Worm (Caenorhabditis elegans) whole organism, young adult: ENCODE data around the gene T02C1.1.

Experiments used
- B0035.1 ChIP-seq: sonication (generic microtip); optimal IDR thresholded peaks from 2 replicates; lab custom pipeline; 2016; ENCODE audit warnings: missing genetic modification characterization, mild to moderate bottlenecking, missing compliant biosample characterization, missing genotype, missing genetic modification reagents
- F23B12.7 ChIP-seq: sonication (generic microtip); optimal IDR thresholded peaks from 2 replicates; lab custom pipeline; 2017; ENCODE audit warnings: missing genetic modification characterization, mild to moderate bottlenecking, missing compliant biosample characterization, antibody characterized with exemption, moderate library complexity; ENCODE audit not compliant: insufficient read depth
- F52B5.7 ChIP-seq: sonication (generic microtip); optimal IDR thresholded peaks from 2 replicates; lab custom pipeline; 2016; ENCODE audit warnings: mild to moderate bottlenecking, missing genetic modification characterization, missing compliant biosample characterization
- F55B11.4 ChIP-seq: sonication (generic microtip); optimal IDR thresholded peaks from 2 replicates; lab custom pipeline; 2016; ENCODE audit warnings: missing compliant biosample characterization, missing genetic modification characterization, borderline replicate concordance; ENCODE audit not compliant: insufficient read depth
- Y79H2A.3 ChIP-seq: fragments of 200-800 bp; sonication (Bioruptor generic); conservative IDR thresholded peaks from 2 replicates; pipeline ENCODE4 v1.3.6; 2022; ENCODE audit warnings: missing genetic modification reagents, missing genetic modification characterization, missing compliant biosample characterization
- Y95B8A.8 ChIP-seq: fragments of 200-800 bp; sonication (Bioruptor generic); IDR thresholded peaks from 2 replicates; pipeline ENCODE4 v1.3.6; 2022; ENCODE audit warnings: missing genetic modification reagents, missing genetic modification characterization, missing compliant biosample characterization
- akir-1 ChIP-seq: fragments of 200-800 bp; sonication (Bioruptor generic); optimal IDR thresholded peaks from 2 replicates; lab custom pipeline; 2018; ENCODE audit warnings: mild to moderate bottlenecking, missing genetic modification characterization, moderate library complexity, missing compliant biosample characterization
- atf-7 ChIP-seq: sonication (generic microtip); optimal IDR thresholded peaks from 2 replicates; lab custom pipeline; 2017; ENCODE audit warnings: mild to moderate bottlenecking, missing genetic modification characterization, missing compliant biosample characterization
- athp-1 ChIP-seq: sonication (generic microtip); optimal IDR thresholded peaks from 2 replicates; lab custom pipeline; 2017; ENCODE audit warnings: mild to moderate bottlenecking, missing genetic modification characterization, missing compliant biosample characterization
- cebp-1 ChIP-seq, 2 experiments: fragments of 200-800 bp in 1 of 2; sonication (Bioruptor generic) in 1 of 2; sonication (generic microtip) in 1 of 2; IDR thresholded peaks in 1 of 2; optimal IDR thresholded peaks in 1 of 2; 2 replicates each; pipeline versions ENCODE4 v1.3.6 to Lab custom; 2017 to 2022; ENCODE audit warnings: missing compliant biosample characterization in 2 of 2, missing genetic modification characterization in 2 of 2, mild to moderate bottlenecking in 1 of 2, missing genetic modification reagents in 1 of 2, moderate library complexity in 1 of 2
- cebp-2 ChIP-seq: fragments of 200-800 bp; sonication (Bioruptor generic); IDR thresholded peaks from 2 replicates; pipeline ENCODE4 v1.3.6; 2022; ENCODE audit warnings: missing genetic modification characterization, missing compliant biosample characterization
- egl-18 ChIP-seq: fragments of 200-800 bp; sonication (Bioruptor generic); IDR thresholded peaks from 2 replicates; pipeline ENCODE4 v1.3.6; 2022; ENCODE audit warnings: missing genetic modification reagents, missing genetic modification characterization, missing compliant biosample characterization
- ets-4 ChIP-seq: fragments of 200-800 bp; sonication (Bioruptor generic); optimal IDR thresholded peaks from 2 replicates; lab custom pipeline; 2018; ENCODE audit warnings: mild to moderate bottlenecking, missing genetic modification characterization, missing compliant biosample characterization
- him-1 ChIP-seq: sonication (generic microtip); optimal IDR thresholded peaks from 2 replicates; lab custom pipeline; 2016; ENCODE audit warnings: missing genotype, missing genetic modification reagents, missing genetic modification characterization, missing compliant biosample characterization
- hlh-12 ChIP-seq: sonication (generic microtip); optimal IDR thresholded peaks from 2 replicates; lab custom pipeline; 2016; ENCODE audit warnings: missing genetic modification characterization, missing compliant biosample characterization
- hmg-1.2 ChIP-seq: fragments of 200-800 bp; sonication (Bioruptor generic); IDR thresholded peaks from 2 replicates; pipeline ENCODE4 v1.3.6; 2022; ENCODE audit warnings: missing genetic modification reagents, missing genetic modification characterization, missing compliant biosample characterization
- hrde-1 ChIP-seq: sonication (generic microtip); optimal IDR thresholded peaks from 2 replicates; lab custom pipeline; 2016; ENCODE audit warnings: missing genetic modification characterization, mild to moderate bottlenecking, missing compliant biosample characterization, moderate library complexity, missing genotype, missing genetic modification reagents, borderline replicate concordance
- let-526 ChIP-seq: fragments of 200-800 bp; sonication (Bioruptor generic); IDR thresholded peaks from 2 replicates; pipeline ENCODE4 v1.3.6; 2022; ENCODE audit warnings: missing genetic modification reagents, missing genetic modification characterization, missing compliant biosample characterization
- lin-35 ChIP-seq, 3 experiments: fragments of 150-350 bp in 2 of 3; sonication (generic microtip) in 1 of 3; optimal IDR thresholded peaks; 2 replicates each; lab custom pipeline; 2014 to 2018; ENCODE audit warnings: missing biosample characterization in 3 of 3, missing genetic modification characterization in 3 of 3, missing genetic modification reagents in 3 of 3
- lin-40 ChIP-seq: sonication (generic microtip); optimal IDR thresholded peaks from 2 replicates; lab custom pipeline; 2016; ENCODE audit warnings: missing genetic modification characterization, mild to moderate bottlenecking, missing compliant biosample characterization, missing genotype, missing genetic modification reagents
- madf-3 ChIP-seq: fragments of 200-800 bp; sonication (Bioruptor generic); IDR thresholded peaks from 2 replicates; pipeline ENCODE4 v1.3.6; 2022; ENCODE audit warnings: missing genetic modification reagents, missing genetic modification characterization, missing compliant biosample characterization
- nhr-80 ChIP-seq: sonication (generic microtip); optimal IDR thresholded peaks from 2 replicates; lab custom pipeline; 2016; ENCODE audit warnings: missing genetic modification characterization, missing compliant biosample characterization
- pbrm-1 ChIP-seq: fragments of 200-800 bp; sonication (Bioruptor generic); IDR thresholded peaks from 2 replicates; pipeline ENCODE4 v1.3.6; 2022; ENCODE audit warnings: missing genetic modification reagents, missing genetic modification characterization, missing compliant biosample characterization
- rcor-1 ChIP-seq: fragments of 200-800 bp; sonication (Bioruptor generic); IDR thresholded peaks from 2 replicates; pipeline ENCODE4 v1.3.6; 2022; ENCODE audit warnings: missing genetic modification reagents, missing genetic modification characterization, missing compliant biosample characterization
- repo-1 ChIP-seq: sonication (generic microtip); optimal IDR thresholded peaks from 2 replicates; lab custom pipeline; 2017; ENCODE audit warnings: mild to moderate bottlenecking, missing genetic modification characterization, missing compliant biosample characterization
- snpc-1.3 ChIP-seq: sonication (generic microtip); optimal IDR thresholded peaks from 2 replicates; lab custom pipeline; 2017; ENCODE audit warnings: missing genetic modification characterization, mild to moderate bottlenecking, missing compliant biosample characterization, antibody characterized with exemption, moderate library complexity, missing genotype, missing genetic modification reagents; ENCODE audit not compliant: insufficient read depth
- tbx-9 ChIP-seq: sonication (generic microtip); optimal IDR thresholded peaks from 2 replicates; lab custom pipeline; 2016; ENCODE audit warnings: borderline replicate concordance, missing genetic modification characterization, inconsistent platforms, missing compliant biosample characterization
- xnd-1 ChIP-seq: sonication (generic microtip); optimal IDR thresholded peaks from 2 replicates; lab custom pipeline; 2016; ENCODE audit warnings: missing genotype, missing genetic modification reagents, missing genetic modification characterization, missing compliant biosample characterization
- zfh-2 ChIP-seq: fragments of 200-800 bp; sonication (Bioruptor generic); conservative IDR thresholded peaks from 2 replicates; pipeline ENCODE4 v1.3.6; 2022; ENCODE audit warnings: missing genetic modification reagents, missing genetic modification characterization, missing compliant biosample characterization
- ztf-18 ChIP-seq: sonication (generic microtip); optimal IDR thresholded peaks from 2 replicates; lab custom pipeline; 2016; ENCODE audit warnings: missing genotype, mild to moderate bottlenecking, missing genetic modification characterization, missing compliant biosample characterization
- ztf-25 ChIP-seq: fragments of 200-800 bp; sonication (Bioruptor generic); IDR thresholded peaks from 2 replicates; pipeline ENCODE4 v1.3.6; 2022; ENCODE audit warnings: missing genetic modification reagents, missing genetic modification characterization, missing compliant biosample characterization
- ztf-26 ChIP-seq: sonication (generic microtip); optimal IDR thresholded peaks from 2 replicates; lab custom pipeline; 2017; ENCODE audit warnings: missing genetic modification characterization, missing compliant biosample characterization

T02C1.1 gene

ce11 chrIII:9269012-9269471, 21.7 kb downstream of the T02C1.1 start, which contains the start of gene clip-1:
TSS of gene clip-1 (minus strand) at chrIII:9269062.
- TF ChIP-seq nhr-80, result peak; percentile 52
- TF ChIP-seq lin-40 (tag; lab: Kevin White, UChicago), result peak; percentile 42
- TF ChIP-seq zfh-2 (GFP tag; lab: Robert Waterston, UW), result no peak
- peak; percentile 39; the same call in 1 of the 2 replicates for TF ChIP-seq hmg-1.2 (GFP tag; lab: Robert Waterston, UW)
- no peak for TF ChIP-seq cebp-1 (GFP tag; IDR thresholded peaks at IDR 0.05; lab: Robert Waterston, UW)
- TF ChIP-seq cebp-1 (tag; optimal IDR thresholded peaks at IDR 0.05; lab: Kevin White, UChicago), result peak; percentile 34
- TF ChIP-seq rcor-1 (GFP tag; lab: Robert Waterston, UW), result no peak
- TF ChIP-seq ztf-26 (tag; lab: Kevin White, UChicago), result peak; percentile 27

ce11 chrIII:9270183-9270582, 22.9 kb downstream of the T02C1.1 start:
- TF ChIP-seq F23B12.7 (tag; lab: Kevin White, UChicago), result no peak
- peak; percentile 29 for TF ChIP-seq nhr-80
- TF ChIP-seq lin-35 (GFP tag; optimal IDR thresholded peaks at IDR 0.05; lab: Kevin White, UChicago), result no peak
- TF ChIP-seq him-1, result no peak

- TF ChIP-seq ets-4 (GFP tag; lab: Kevin White, UChicago), result no peak
- no peak for TF ChIP-seq F55B11.4
Measured at ce11 chrIII:9271389-9271918, 24.1 kb downstream of the T02C1.1 start.

ce11 chrIII:9272107-9272506, 24.8 kb downstream of the T02C1.1 start:
- TF ChIP-seq Y95B8A.8 (GFP tag; lab: Robert Waterston, UW) (0 out of 2 replicates have a peak, but pooled peaks have one; percentile 31), pbrm-1 (0 out of 2 replicates have a peak, but pooled peaks have one; percentile 7), egl-18 (GFP tag; lab: Robert Waterston, UW) (no peak), ztf-26 (tag; lab: Kevin White, UChicago) (no peak), snpc-1.3 (no peak)

- no peak for TF ChIP-seq ztf-18 (tag; lab: Kevin White, UChicago)
- TF ChIP-seq snpc-1.3, result no peak
- no peak for TF ChIP-seq Y79H2A.3
- TF ChIP-seq egl-18 (GFP tag; lab: Robert Waterston, UW), result no peak
- no peak for TF ChIP-seq F52B5.7 (tag; lab: Kevin White, UChicago)
- TF ChIP-seq athp-1 (tag; lab: Kevin White, UChicago), result no peak
- TF ChIP-seq hlh-12 (tag; lab: Kevin White, UChicago), result no peak
- no peak for TF ChIP-seq B0035.1 (tag; lab: Kevin White, UChicago)
- no peak for TF ChIP-seq akir-1 (GFP tag; lab: Kevin White, UChicago)
- TF ChIP-seq ztf-25 (GFP tag; lab: Robert Waterston, UW), result no peak
- no peak for TF ChIP-seq xnd-1 (tag; lab: Kevin White, UChicago)
- no peak for TF ChIP-seq repo-1 (tag; lab: Kevin White, UChicago)
- TF ChIP-seq atf-7 (tag; lab: Kevin White, UChicago), result no peak
- no peak for TF ChIP-seq cebp-2
- no peak for TF ChIP-seq tbx-9
- no peak for TF ChIP-seq ets-4 (GFP tag; lab: Kevin White, UChicago)
- TF ChIP-seq hrde-1 (tag; lab: Kevin White, UChicago), result no peak
- TF ChIP-seq madf-3 (GFP tag; lab: Robert Waterston, UW), result no peak
- TF ChIP-seq let-526, result no peak
Measured at ce11 chrIII:9277803-9278202, 30.5 kb downstream of the T02C1.1 start.
